Fruit fly (Drosophila melanogaster) whole organism, embryonic: ENCODE results near the gene TMEM216.

Source experiments
- Atf6 ChIP-seq: fragments of 200-800 bp; sonication (Bioruptor generic); IDR thresholded peaks from 2 replicates; pipeline ENCODE4 v1.3.6; 2022; ENCODE audit warnings: missing biosample characterization, missing genetic modification characterization
- CG10267 ChIP-seq: fragments of 200-800 bp; sonication (Bioruptor generic); optimal IDR thresholded peaks from 2 replicates; lab custom pipeline; 2018; ENCODE audit warnings: missing biosample characterization, mild to moderate bottlenecking, missing genetic modification characterization, moderate library complexity
- CG10654 ChIP-seq: fragments of 200-800 bp; sonication (Bioruptor generic); optimal IDR thresholded peaks from 2 replicates; lab custom pipeline; 2016; ENCODE audit warnings: missing biosample characterization, missing genetic modification characterization
- CG10979 ChIP-seq: fragments of 200-800 bp; sonication (Bioruptor generic); optimal IDR thresholded peaks from 2 replicates; lab custom pipeline; 2018; ENCODE audit warnings: missing biosample characterization, mild to moderate bottlenecking, missing genetic modification characterization, moderate library complexity
- CG11247 ChIP-seq: fragments of 200-800 bp; sonication (Bioruptor generic); IDR thresholded peaks from 2 replicates; pipeline ENCODE4 v1.3.6; 2022; ENCODE audit warnings: missing biosample characterization, missing genetic modification characterization
- CG11456 ChIP-seq: fragments of 200-800 bp; sonication (Bioruptor generic); IDR thresholded peaks from 3 replicates; pipeline ENCODE4 v1.3.6; 2022; ENCODE audit warnings: missing biosample characterization, missing genetic modification characterization
- CG11504 ChIP-seq: fragments of 200-800 bp; sonication (Bioruptor generic); optimal IDR thresholded peaks from 3 replicates; lab custom pipeline; 2019; ENCODE audit warnings: missing biosample characterization, mild to moderate bottlenecking, missing genetic modification characterization, moderate library complexity
- CG13123 ChIP-seq: fragments of 200-800 bp; sonication (Bioruptor generic); optimal IDR thresholded peaks from 2 replicates; lab custom pipeline; 2016; ENCODE audit warnings: missing biosample characterization, missing genetic modification characterization
- CG1602 ChIP-seq: fragments of 200-800 bp; sonication (Bioruptor generic); optimal IDR thresholded peaks from 3 replicates; lab custom pipeline; 2016; ENCODE audit warnings: missing biosample characterization, missing genetic modification characterization
- CG17328 ChIP-seq: fragments of 200-800 bp; sonication (Bioruptor generic); IDR thresholded peaks from 2 replicates; pipeline ENCODE4 v1.3.6; 2022; ENCODE audit warnings: missing biosample characterization, missing genetic modification characterization
- CG2120 ChIP-seq: fragments of 200-800 bp; sonication (Bioruptor generic); optimal IDR thresholded peaks from 3 replicates; lab custom pipeline; 2016; ENCODE audit warnings: missing biosample characterization, missing genetic modification characterization
- CG3407 ChIP-seq: fragments of 200-800 bp; sonication (Bioruptor generic); optimal IDR thresholded peaks from 2 replicates; lab custom pipeline; 2018; ENCODE audit warnings: missing biosample characterization, mild to moderate bottlenecking, missing genetic modification characterization
- CG42726 ChIP-seq: fragments of 200-800 bp; sonication (Bioruptor generic); IDR thresholded peaks from 2 replicates; pipeline ENCODE4 v1.3.6; 2022; ENCODE audit warnings: missing biosample characterization, missing genetic modification characterization; ENCODE audit not compliant: partially characterized antibody
- CG4854 ChIP-seq: fragments of 200-800 bp; sonication (Bioruptor generic); optimal IDR thresholded peaks from 2 replicates; lab custom pipeline; 2016; ENCODE audit warnings: missing biosample characterization, missing genetic modification characterization, inconsistent platforms
- CG6689 ChIP-seq: fragments of 200-800 bp; sonication (Bioruptor generic); IDR thresholded peaks from 2 replicates; pipeline ENCODE4 v1.3.6; 2022; ENCODE audit warnings: missing biosample characterization, missing genetic modification characterization
- CG6854 ChIP-seq: fragments of 200-800 bp; sonication (Bioruptor generic); optimal IDR thresholded peaks from 3 replicates; lab custom pipeline; 2017; ENCODE audit warnings: missing biosample characterization, mild to moderate bottlenecking, missing genetic modification characterization
- CG7839 ChIP-seq: fragments of 200-800 bp; sonication (Bioruptor generic); optimal IDR thresholded peaks from 3 replicates; lab custom pipeline; 2018; ENCODE audit warnings: missing biosample characterization, mild to moderate bottlenecking, missing genetic modification characterization, moderate library complexity
- CG8089 ChIP-seq: fragments of 200-800 bp; sonication (Bioruptor generic); optimal IDR thresholded peaks from 3 replicates; lab custom pipeline; 2016; ENCODE audit warnings: missing biosample characterization, missing genetic modification characterization
- CG9797 ChIP-seq: fragments of 200-800 bp; sonication (Bioruptor generic); optimal IDR thresholded peaks from 3 replicates; lab custom pipeline; 2018; ENCODE audit warnings: missing biosample characterization, mild to moderate bottlenecking, missing genetic modification characterization
- CoRest ChIP-seq: fragments of 200-800 bp; sonication (Bioruptor generic); optimal IDR thresholded peaks from 3 replicates; lab custom pipeline; 2018; ENCODE audit warnings: missing biosample characterization, mild to moderate bottlenecking, missing genetic modification characterization, moderate library complexity
- CrebB ChIP-seq: fragments of 200-800 bp; sonication (Bioruptor generic); optimal IDR thresholded peaks from 3 replicates; lab custom pipeline; 2018; ENCODE audit warnings: missing biosample characterization, mild to moderate bottlenecking, missing genetic modification characterization
- E2f1 ChIP-seq: fragments of 200-800 bp; sonication (Bioruptor generic); IDR thresholded peaks from 2 replicates; pipeline ENCODE4 v1.3.6; 2022; ENCODE audit warnings: missing biosample characterization, missing genetic modification characterization
- Elba2 ChIP-seq: fragments of 200-800 bp; sonication (Bioruptor generic); optimal IDR thresholded peaks from 3 replicates; lab custom pipeline; 2016; ENCODE audit warnings: missing biosample characterization, missing genetic modification characterization
- Fer2 ChIP-seq: fragments of 200-800 bp; sonication (Bioruptor generic); optimal IDR thresholded peaks from 2 replicates; lab custom pipeline; 2018; ENCODE audit warnings: missing biosample characterization, mild to moderate bottlenecking, missing genetic modification characterization, moderate library complexity
- HHEX ChIP-seq: fragments of 200-800 bp; sonication (Bioruptor generic); optimal IDR thresholded peaks from 3 replicates; lab custom pipeline; 2017; ENCODE audit warnings: missing biosample characterization, mild to moderate bottlenecking, missing genetic modification characterization, missing genetic modification reagents
- HLH3B ChIP-seq: fragments of 200-800 bp; sonication (Bioruptor generic); IDR thresholded peaks from 2 replicates; pipeline ENCODE4 v1.3.6; 2022; ENCODE audit warnings: missing biosample characterization, missing genetic modification characterization
- Lim3 ChIP-seq: fragments of 200-800 bp; sonication (Bioruptor generic); IDR thresholded peaks from 2 replicates; pipeline ENCODE4 v1.3.6; 2022; ENCODE audit warnings: missing biosample characterization, missing genetic modification characterization
- MTF-1 ChIP-seq: fragments of 200-800 bp; sonication (Bioruptor generic); optimal IDR thresholded peaks from 2 replicates; lab custom pipeline; 2018; ENCODE audit warnings: missing biosample characterization, mild to moderate bottlenecking, missing genetic modification characterization, borderline replicate concordance
- Myb ChIP-seq: fragments of 200-800 bp; sonication (Bioruptor generic); optimal IDR thresholded peaks from 2 replicates; lab custom pipeline; 2016; ENCODE audit warnings: missing biosample characterization, missing genetic modification characterization
- Oaz ChIP-seq: fragments of 200-800 bp; sonication (Bioruptor generic); IDR thresholded peaks from 2 replicates; pipeline ENCODE4 v1.3.6; 2022; ENCODE audit warnings: missing biosample characterization, missing genetic modification characterization
- Oli ChIP-seq: fragments of 200-800 bp; sonication (Bioruptor generic); optimal IDR thresholded peaks from 2 replicates; lab custom pipeline; 2018; ENCODE audit warnings: missing biosample characterization, mild to moderate bottlenecking, missing genetic modification characterization, moderate library complexity
- Opbp ChIP-seq: fragments of 200-800 bp; sonication (Bioruptor generic); IDR thresholded peaks from 3 replicates; pipeline ENCODE4 v1.3.6; 2022; ENCODE audit warnings: missing biosample characterization, missing genetic modification characterization; ENCODE audit not compliant: partially characterized antibody
- Poxn ChIP-seq: fragments of 200-800 bp; sonication (Bioruptor generic); IDR thresholded peaks from 2 replicates; pipeline ENCODE4 v1.3.6; 2022; ENCODE audit warnings: missing biosample characterization, missing genetic modification characterization
- Sox102F ChIP-seq: fragments of 200-800 bp; sonication (Bioruptor generic); optimal IDR thresholded peaks from 2 replicates; lab custom pipeline; 2018; ENCODE audit warnings: missing biosample characterization, mild to moderate bottlenecking, missing genetic modification characterization, moderate library complexity
- Taf1 ChIP-seq: fragments of 200-800 bp; sonication (Bioruptor generic); IDR thresholded peaks from 2 replicates; pipeline ENCODE4 v1.3.6; 2022; ENCODE audit warnings: missing biosample characterization, missing genetic modification characterization
- az2 ChIP-seq: fragments of 200-800 bp; sonication (Bioruptor generic); optimal IDR thresholded peaks from 3 replicates; lab custom pipeline; 2016; ENCODE audit warnings: missing biosample characterization, missing genetic modification characterization
- cg ChIP-seq: fragments of 200-800 bp; sonication (Bioruptor generic); optimal IDR thresholded peaks from 3 replicates; lab custom pipeline; 2019; ENCODE audit warnings: missing biosample characterization, mild to moderate bottlenecking, missing genetic modification characterization, moderate library complexity
- chm ChIP-seq: fragments of 200-800 bp; sonication (Bioruptor generic); IDR thresholded peaks from 2 replicates; pipeline ENCODE4 v1.3.6; 2022; ENCODE audit warnings: missing biosample characterization, missing genetic modification characterization
- cwo ChIP-seq: fragments of 200-800 bp; sonication (Bioruptor generic); optimal IDR thresholded peaks from 3 replicates; lab custom pipeline; 2017; ENCODE audit warnings: missing biosample characterization, missing genetic modification characterization, mild to moderate bottlenecking, moderate library complexity, missing genetic modification reagents
- fd96Cb ChIP-seq: fragments of 200-800 bp; sonication (Bioruptor generic); optimal IDR thresholded peaks from 2 replicates; lab custom pipeline; 2018; ENCODE audit warnings: missing biosample characterization, mild to moderate bottlenecking, missing genetic modification characterization, moderate library complexity
- jigr1 ChIP-seq: fragments of 200-800 bp; sonication (Bioruptor generic); IDR thresholded peaks from 3 replicates; pipeline ENCODE4 v1.3.6; 2022; ENCODE audit warnings: missing biosample characterization, missing genetic modification characterization
- jumu ChIP-seq: fragments of 200-800 bp; sonication (Bioruptor generic); optimal IDR thresholded peaks from 3 replicates; lab custom pipeline; 2016; ENCODE audit warnings: missing biosample characterization, missing genetic modification characterization
- kah ChIP-seq: fragments of 200-800 bp; sonication (Bioruptor generic); optimal IDR thresholded peaks from 2 replicates; lab custom pipeline; 2018; ENCODE audit warnings: missing biosample characterization, mild to moderate bottlenecking, missing genetic modification characterization
- lmd ChIP-seq: fragments of 200-800 bp; sonication (Bioruptor generic); IDR thresholded peaks from 2 replicates; pipeline ENCODE4 v1.3.6; 2022; ENCODE audit warnings: missing biosample characterization, missing genetic modification characterization
- nmo ChIP-seq: fragments of 200-800 bp; sonication (Bioruptor generic); optimal IDR thresholded peaks from 2 replicates; lab custom pipeline; 2018; ENCODE audit warnings: missing biosample characterization, mild to moderate bottlenecking, missing genetic modification characterization, moderate library complexity
- phol ChIP-seq: fragments of 200-800 bp; sonication (Bioruptor generic); optimal IDR thresholded peaks from 3 replicates; lab custom pipeline; 2018; ENCODE audit warnings: missing biosample characterization, mild to moderate bottlenecking, missing genetic modification characterization, moderate library complexity
- so ChIP-seq: fragments of 200-800 bp; sonication (Bioruptor generic); IDR thresholded peaks from 3 replicates; pipeline ENCODE4 v1.3.6; 2022; ENCODE audit warnings: missing biosample characterization, missing genetic modification characterization
- sqz ChIP-seq: fragments of 200-800 bp; sonication (Bioruptor generic); optimal IDR thresholded peaks from 3 replicates; lab custom pipeline; 2018; ENCODE audit warnings: missing biosample characterization, mild to moderate bottlenecking, missing genetic modification characterization
- tin ChIP-seq: fragments of 200-800 bp; sonication (Bioruptor generic); optimal IDR thresholded peaks from 3 replicates; lab custom pipeline; 2016; ENCODE audit warnings: missing biosample characterization, missing genetic modification characterization
- tio ChIP-seq: fragments of 200-800 bp; sonication (Bioruptor generic); optimal IDR thresholded peaks from 2 replicates; lab custom pipeline; 2017; ENCODE audit warnings: missing biosample characterization, missing genetic modification characterization, inconsistent platforms
- unpg ChIP-seq: fragments of 200-800 bp; sonication (Bioruptor generic); optimal IDR thresholded peaks from 3 replicates; lab custom pipeline; 2018; ENCODE audit warnings: missing biosample characterization, mild to moderate bottlenecking, missing genetic modification characterization, moderate library complexity

Gene TMEM216

dm6 chr3R:8746354-8746753 lies 30.3 kb downstream of the TMEM216 start (continued):
- TF ChIP-seq CG2120 = peak; percentile 38
- peak; percentile 45 for TF ChIP-seq CG1602 (GFP tag; lab: Kevin White, UChicago)
- TF ChIP-seq CG6854 (GFP tag; lab: Kevin White, UChicago) = peak; percentile 15
- peak; percentile 63 for TF ChIP-seq CG6689 (GFP tag; lab: Robert Waterston, UW)
- peak; percentile 79 for TF ChIP-seq CG11504 (tag; lab: Kevin White, UChicago)
- TF ChIP-seq CG9797 = no peak
- TF ChIP-seq Opbp (GFP tag; lab: Robert Waterston, UW) = no peak
- peak; percentile 76 for TF ChIP-seq CG10979 (tag; lab: Kevin White, UChicago)
- TF ChIP-seq CG10654 (GFP tag; lab: Kevin White, UChicago) = peak; percentile 11
- TF ChIP-seq Sox102F (GFP tag; lab: Kevin White, UChicago) = peak; percentile 82
- peak; percentile 47 for TF ChIP-seq MTF-1 (GFP tag; lab: Kevin White, UChicago)
- TF ChIP-seq CG7839 (tag; lab: Kevin White, UChicago) = peak; percentile 65
- TF ChIP-seq CG8089 (GFP tag; lab: Kevin White, UChicago) = no peak
- peak; percentile 7 for TF ChIP-seq HHEX
- TF ChIP-seq CG11247 (GFP tag; lab: Robert Waterston, UW) = no peak
- peak; percentile 44 for TF ChIP-seq fd96Cb (tag; lab: Kevin White, UChicago)
- TF ChIP-seq Elba2 (GFP tag; lab: Kevin White, UChicago) = peak; percentile 78
- TF ChIP-seq Taf1 (GFP tag; lab: Robert Waterston, UW) = no peak
- TF ChIP-seq phol (tag; lab: Kevin White, UChicago) = peak; percentile 73
- TF ChIP-seq CrebB (tag; lab: Kevin White, UChicago) = no peak
- peak; percentile 62 for TF ChIP-seq CG10267 (tag; lab: Kevin White, UChicago)
- no peak for TF ChIP-seq Fer2 (tag; lab: Kevin White, UChicago)
- TF ChIP-seq CG3407 (GFP tag; lab: Kevin White, UChicago) = peak; percentile 44
- no peak for TF ChIP-seq cg (GFP tag; lab: Kevin White, UChicago)
- TF ChIP-seq CG4854 (GFP tag; lab: Kevin White, UChicago) = no peak
- TF ChIP-seq Atf6 (GFP tag; lab: Robert Waterston, UW) = peak; percentile 65
- peak; percentile 66 for TF ChIP-seq Oli
- peak; percentile 35 for TF ChIP-seq CG13123 (GFP tag; lab: Kevin White, UChicago)
- TF ChIP-seq tio (GFP tag; lab: Kevin White, UChicago) = peak; percentile 44
- TF ChIP-seq jumu (GFP tag; lab: Kevin White, UChicago) = no peak
- no peak for TF ChIP-seq jigr1 (GFP tag; lab: Robert Waterston, UW)
- no peak for TF ChIP-seq Myb (GFP tag; lab: Kevin White, UChicago)
- TF ChIP-seq Oaz = no peak
- TF ChIP-seq sqz = no peak
- TF ChIP-seq tin (GFP tag; lab: Kevin White, UChicago) = peak; percentile 64
- TF ChIP-seq lmd (GFP tag; lab: Robert Waterston, UW) = peak; percentile 59
- TF ChIP-seq az2 (GFP tag; lab: Kevin White, UChicago) = peak; percentile 66
- no peak for TF ChIP-seq kah
- peak; percentile 67 for TF ChIP-seq CoRest (tag; lab: Kevin White, UChicago)
- peak; percentile 70 for TF ChIP-seq nmo (GFP tag; lab: Kevin White, UChicago)
- no peak for TF ChIP-seq CG11456
- TF ChIP-seq E2f1 (GFP tag; lab: Robert Waterston, UW) = peak; percentile 56; the same call in 1 of the 2 replicates
- peak; percentile 65; the same call in 2 of the 3 replicates for TF ChIP-seq so (GFP tag; lab: Robert Waterston, UW)
- peak; percentile 23 for TF ChIP-seq cwo (GFP tag; lab: Kevin White, UChicago)
- peak; percentile 72 for TF ChIP-seq HLH3B (GFP tag; lab: Robert Waterston, UW)
- peak; percentile 71 for TF ChIP-seq CG17328 (GFP tag; lab: Robert Waterston, UW)
- TF ChIP-seq Poxn (GFP tag; lab: Robert Waterston, UW) = no peak
- TF ChIP-seq chm (GFP tag; lab: Robert Waterston, UW) = no peak
- peak; percentile 77 for TF ChIP-seq unpg
- no peak for TF ChIP-seq Lim3
- TF ChIP-seq CG42726 (GFP tag; lab: Robert Waterston, UW) = no peak
